Worm (Caenorhabditis elegans) whole organism, mixed stage, embryonic: Measurements from ENCODE around the gene eak-4.
A peak's percentile ranks its signal among the peaks of the same experiment; 100 is the strongest.

ENCODE experiments used
- M03D4.4 ChIP-seq: sonication (generic microtip); optimal IDR thresholded peaks from 2 replicates; lab custom pipeline; 2017; ENCODE audit warnings: mild to moderate bottlenecking, missing genetic modification characterization, missing compliant biosample characterization
- blmp-1 ChIP-seq: fragments of 150-350 bp; optimal IDR thresholded peaks from 2 replicates; lab custom pipeline; 2014; ENCODE audit warnings: missing biosample characterization, missing genetic modification characterization
- ceh-43 ChIP-seq: fragments of 200-800 bp; sonication (Bioruptor generic); optimal IDR thresholded peaks from 2 replicates; lab custom pipeline; 2018; ENCODE audit warnings: mild to moderate bottlenecking, missing genetic modification characterization, moderate library complexity, missing compliant biosample characterization
- ceh-83 ChIP-seq: fragments of 200-800 bp; sonication (Bioruptor generic); optimal IDR thresholded peaks from 2 replicates; lab custom pipeline; 2018; ENCODE audit warnings: mild to moderate bottlenecking, missing genetic modification characterization, missing compliant biosample characterization
- ces-1 ChIP-seq: fragments of 150-350 bp; optimal IDR thresholded peaks from 2 replicates; lab custom pipeline; 2014; ENCODE audit warnings: missing biosample characterization, missing genetic modification reagents, missing genetic modification characterization
- cnd-1 ChIP-seq: fragments of 200-800 bp; sonication (Bioruptor generic); optimal IDR thresholded peaks from 2 replicates; lab custom pipeline; 2018; ENCODE audit warnings: mild to moderate bottlenecking, missing genetic modification characterization, missing compliant biosample characterization
- elt-1 ChIP-seq: sonication (generic microtip); optimal IDR thresholded peaks from 2 replicates; lab custom pipeline; 2017; ENCODE audit warnings: missing genetic modification characterization, mild to moderate bottlenecking, missing compliant biosample characterization, antibody characterized with exemption, moderate library complexity, borderline replicate concordance; ENCODE audit not compliant: insufficient read depth
- elt-3 ChIP-seq: fragments of 150-350 bp; optimal IDR thresholded peaks from 2 replicates; lab custom pipeline; 2014; ENCODE audit warnings: missing biosample characterization, missing genetic modification characterization
- flh-1 ChIP-seq: fragments of 200-800 bp; sonication (Bioruptor generic); optimal IDR thresholded peaks from 2 replicates; lab custom pipeline; 2018; ENCODE audit warnings: mild to moderate bottlenecking, missing genetic modification characterization, moderate library complexity, missing compliant biosample characterization
- ham-2 ChIP-seq: fragments of 200-800 bp; sonication (Bioruptor generic); optimal IDR thresholded peaks from 2 replicates; lab custom pipeline; 2018; ENCODE audit warnings: mild to moderate bottlenecking, missing genetic modification characterization, missing compliant biosample characterization
- hlh-1 ChIP-seq: fragments of 150-350 bp; optimal IDR thresholded peaks from 2 replicates; lab custom pipeline; 2014; ENCODE audit warnings: missing biosample characterization, missing genetic modification reagents, missing genetic modification characterization
- lin-13 ChIP-seq: fragments of 150-350 bp; optimal IDR thresholded peaks from 2 replicates; lab custom pipeline; 2014; ENCODE audit warnings: missing biosample characterization, missing genetic modification characterization
- lin-32 ChIP-seq: fragments of 200-800 bp; sonication (Bioruptor generic); optimal IDR thresholded peaks from 2 replicates; lab custom pipeline; 2018; ENCODE audit warnings: mild to moderate bottlenecking, missing genetic modification characterization, missing compliant biosample characterization
- lsy-2 ChIP-seq: fragments of 150-350 bp; optimal IDR thresholded peaks from 2 replicates; lab custom pipeline; 2014; ENCODE audit warnings: missing biosample characterization, missing genetic modification characterization
- mab-5 ChIP-seq: fragments of 150-350 bp; optimal IDR thresholded peaks from 2 replicates; lab custom pipeline; 2014; ENCODE audit warnings: missing biosample characterization, missing genetic modification characterization
- mls-2 ChIP-seq: sonication (generic microtip); optimal IDR thresholded peaks from 2 replicates; lab custom pipeline; 2016; ENCODE audit warnings: mild to moderate bottlenecking, missing genetic modification characterization, moderate library complexity, missing compliant biosample characterization
- nhr-12 ChIP-seq: fragments of 150-350 bp; optimal IDR thresholded peaks from 2 replicates; lab custom pipeline; 2014; ENCODE audit warnings: missing biosample characterization, missing genetic modification characterization
- nhr-2 ChIP-seq: fragments of 150-350 bp; optimal IDR thresholded peaks from 2 replicates; lab custom pipeline; 2014; ENCODE audit warnings: missing biosample characterization, missing genetic modification characterization
- nhr-237 ChIP-seq: fragments of 150-350 bp; optimal IDR thresholded peaks from 2 replicates; lab custom pipeline; 2014; ENCODE audit warnings: missing biosample characterization, missing genetic modification characterization
- nhr-28 ChIP-seq: fragments of 150-350 bp; optimal IDR thresholded peaks from 2 replicates; lab custom pipeline; 2014; ENCODE audit warnings: missing biosample characterization, missing genetic modification characterization
- pha-4 ChIP-seq: fragments of 150-350 bp; optimal IDR thresholded peaks from 2 replicates; lab custom pipeline; 2018; ENCODE audit warnings: missing biosample characterization, missing genetic modification reagents, missing genetic modification characterization
- sem-2 ChIP-seq: fragments of 200-800 bp; sonication (Bioruptor generic); optimal IDR thresholded peaks from 2 replicates; lab custom pipeline; 2018; ENCODE audit warnings: mild to moderate bottlenecking, missing genetic modification characterization, missing compliant biosample characterization
- sptf-1 ChIP-seq: sonication (generic microtip); optimal IDR thresholded peaks from 2 replicates; lab custom pipeline; 2017; ENCODE audit warnings: mild to moderate bottlenecking, missing genetic modification characterization, moderate library complexity, missing compliant biosample characterization
- tbx-8 ChIP-seq: fragments of 200-800 bp; sonication (Bioruptor generic); optimal IDR thresholded peaks from 2 replicates; lab custom pipeline; 2018; ENCODE audit warnings: mild to moderate bottlenecking, missing genetic modification characterization, moderate library complexity, missing compliant biosample characterization
- unc-39 ChIP-seq: fragments of 150-350 bp; optimal IDR thresholded peaks from 2 replicates; lab custom pipeline; 2014; ENCODE audit warnings: missing biosample characterization, missing genetic modification characterization
- unc-62 ChIP-seq: fragments of 150-350 bp; optimal IDR thresholded peaks from 2 replicates; lab custom pipeline; 2014; ENCODE audit warnings: missing biosample characterization, missing genetic modification reagents, missing genetic modification characterization
- zip-8 ChIP-seq: fragments of 150-350 bp; optimal IDR thresholded peaks from 2 replicates; lab custom pipeline; 2014; ENCODE audit warnings: missing biosample characterization, missing genetic modification characterization
- ztf-11 ChIP-seq: fragments of 150-350 bp; optimal IDR thresholded peaks from 2 replicates; lab custom pipeline; 2014; ENCODE audit warnings: missing biosample characterization, missing genetic modification characterization

eak-4 gene

DNA sequence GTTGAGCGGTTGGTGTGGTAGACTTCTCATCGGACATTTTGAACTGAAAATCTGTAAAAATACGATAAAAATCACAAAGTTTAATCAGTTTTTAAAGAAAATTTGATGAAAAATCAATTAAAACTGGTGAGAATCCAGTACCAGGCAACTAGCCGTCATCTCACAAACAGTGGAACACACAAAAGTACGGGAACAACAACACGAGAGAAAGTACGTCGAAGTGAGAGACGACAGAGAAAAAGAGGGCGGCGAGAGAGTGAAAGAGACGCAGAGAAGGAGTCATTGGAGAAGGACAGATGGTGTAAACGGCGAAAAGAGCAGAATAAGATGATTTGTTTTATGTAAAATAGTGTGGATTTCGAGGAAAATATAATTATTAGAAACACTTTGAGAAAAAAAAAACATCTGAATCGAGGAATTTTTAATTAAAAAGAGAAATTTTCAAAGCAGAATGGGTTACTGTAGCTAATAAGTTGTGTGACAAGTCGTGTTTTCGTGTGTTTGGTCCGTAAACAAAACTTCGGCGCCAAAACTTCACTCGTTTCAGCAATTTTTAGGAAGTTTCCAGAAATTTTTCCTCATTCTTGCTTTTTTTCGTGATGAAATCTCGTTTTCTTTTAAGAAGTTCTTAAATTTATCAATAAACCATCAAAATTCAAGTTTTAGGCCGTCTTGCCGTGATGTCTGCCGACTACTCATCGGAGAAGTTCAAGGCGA, 42.0 kb upstream of the eak-4 start, which contains the start of the genes hsb-1 and let-99:
TSS of gene hsb-1 (minus strand) at position 51 of the 717 bp plus-strand sequence.
TSS of gene let-99 (plus strand) at position 667 of the 717 bp plus-strand sequence.
- peak; percentile 26 for TF ChIP-seq ham-2
- peak; percentile 69 for TF ChIP-seq lin-32 (GFP tag; lab: Kevin White, UChicago)
- peak; percentile 31 for TF ChIP-seq hlh-1
- TF ChIP-seq ztf-11 (tag; lab: Kevin White, UChicago): no peak
- TF ChIP-seq lin-13: no peak
- no peak for TF ChIP-seq nhr-12 (tag; lab: Kevin White, UChicago)
- TF ChIP-seq cnd-1 (tag; lab: Kevin White, UChicago): peak; percentile 68
- peak; percentile 27 for TF ChIP-seq sptf-1 (tag; lab: Kevin White, UChicago)
- peak; percentile 8 for TF ChIP-seq pha-4
- TF ChIP-seq ceh-43 (GFP tag; lab: Kevin White, UChicago): no peak

DNA sequence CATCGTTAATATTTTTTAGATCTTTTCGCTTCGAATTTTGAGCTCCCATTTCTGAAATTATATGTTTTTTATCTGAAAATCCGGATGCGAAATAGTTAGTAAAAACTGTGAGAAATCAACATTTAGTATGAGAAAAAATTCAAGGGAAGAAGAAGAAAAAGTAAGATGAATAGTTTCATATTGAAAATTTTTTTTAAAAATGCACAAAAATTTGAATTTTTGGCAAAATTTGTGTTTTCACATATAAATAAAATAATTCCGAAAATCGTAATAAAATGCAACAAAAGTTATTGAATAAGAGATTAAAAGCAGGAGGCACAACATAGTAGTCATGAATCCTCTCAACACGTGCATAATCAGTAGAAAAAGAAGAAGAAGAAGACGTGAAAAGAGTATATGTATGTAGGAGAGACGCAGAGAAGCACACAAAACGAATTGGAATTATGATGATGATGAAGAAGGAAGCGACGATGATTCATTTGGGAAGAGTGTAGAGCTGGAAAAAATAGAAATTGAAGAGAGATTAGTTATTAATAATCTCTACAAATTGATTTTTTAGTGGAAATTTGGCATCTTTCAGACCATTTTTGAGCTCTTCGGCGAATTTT, 40.7 kb upstream of the eak-4 start, which contains the start of gene eak-7:
TSS of gene eak-7 (minus strand) at position 51 of the 608 bp plus-strand sequence.
- TF ChIP-seq sptf-1 (tag; lab: Kevin White, UChicago): no peak
- peak; percentile 61 for TF ChIP-seq ces-1 (GFP tag; lab: Kevin White, UChicago)

DNA sequence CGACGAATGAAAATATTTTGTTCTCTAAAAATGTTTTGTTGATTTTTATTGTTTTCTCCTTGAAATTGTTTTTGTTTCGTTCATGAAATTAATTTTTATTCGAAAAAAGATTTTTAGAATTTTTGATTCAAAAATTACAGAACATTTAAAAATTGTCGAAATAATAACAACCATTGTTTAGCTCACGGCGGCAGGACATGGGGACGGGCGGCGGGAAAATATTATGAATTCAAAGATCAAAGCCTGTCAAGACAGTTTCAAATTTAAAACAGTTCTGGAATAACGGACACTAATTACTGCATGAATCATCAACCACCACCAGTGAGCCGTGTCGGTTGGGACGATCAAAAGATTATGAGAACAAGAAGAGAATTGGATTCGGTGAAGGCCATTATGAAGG, 35.3 kb upstream of the eak-4 start, which contains the start of gene snb-7:
TSS of gene snb-7 (plus strand) at position 301 of the 400 bp plus-strand sequence.
- TF ChIP-seq blmp-1: no peak
- TF ChIP-seq cnd-1 (tag; lab: Kevin White, UChicago): no peak
- TF ChIP-seq nhr-2 (tag; lab: Kevin White, UChicago): no peak
- no peak for TF ChIP-seq elt-3 (tag; lab: Kevin White, UChicago)
- TF ChIP-seq unc-62: no peak
- TF ChIP-seq nhr-12 (tag; lab: Kevin White, UChicago): no peak
- no peak for TF ChIP-seq nhr-237 (tag; lab: Kevin White, UChicago)
- no peak for TF ChIP-seq unc-39
- no peak for TF ChIP-seq nhr-28
- no peak for TF ChIP-seq ham-2
- no peak for TF ChIP-seq flh-1
- no peak for TF ChIP-seq mab-5 (tag; lab: Kevin White, UChicago)
- TF ChIP-seq lin-13: no peak
- no peak for TF ChIP-seq mls-2
- TF ChIP-seq ceh-43 (GFP tag; lab: Kevin White, UChicago): no peak

DNA sequence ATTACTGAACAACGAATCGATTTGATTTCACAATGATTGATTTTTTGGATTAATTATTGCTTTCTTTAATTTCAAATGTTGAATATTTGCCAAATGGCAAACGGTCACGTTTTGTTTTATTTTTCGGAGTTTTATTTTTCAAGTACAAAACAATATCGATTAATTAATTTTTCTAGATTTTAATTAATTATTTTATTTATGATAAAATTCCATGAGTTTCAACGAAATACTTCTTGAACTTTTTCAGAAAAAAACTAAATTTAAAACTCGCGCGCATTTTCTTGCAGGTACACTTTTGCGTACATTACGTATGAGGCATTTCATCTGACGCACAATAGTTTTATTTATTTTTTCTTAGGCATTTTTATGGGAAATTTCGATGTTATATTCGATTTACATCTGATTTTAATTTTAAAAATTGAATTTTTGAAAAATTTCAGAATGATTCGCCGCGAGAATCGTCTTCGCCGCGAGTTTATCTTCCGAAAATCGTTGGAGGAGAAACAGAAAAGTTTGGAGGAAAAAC, 33.7 kb upstream of the eak-4 start, which contains the start of the genes ZK795.2 and ZK795.3:
TSS of gene ZK795.2 (minus strand) at position 51 of the 526 bp plus-strand sequence.
TSS of gene ZK795.3 (plus strand) at position 441 of the 526 bp plus-strand sequence.
- TF ChIP-seq lsy-2 (tag; lab: Kevin White, UChicago) (peak; percentile 64), pha-4 (peak; percentile 15), M03D4.4 (tag; lab: Kevin White, UChicago) (no peak), ces-1 (GFP tag; lab: Kevin White, UChicago) (peak; percentile 53), hlh-1 (peak; percentile 0), nhr-237 (tag; lab: Kevin White, UChicago) (peak; percentile 45), sem-2 (GFP tag; lab: Kevin White, UChicago) (no peak), elt-1 (tag; lab: Kevin White, UChicago) (no peak), cnd-1 (tag; lab: Kevin White, UChicago) (no peak), mls-2 (no peak), ceh-83 (GFP tag; lab: Kevin White, UChicago) (no peak), blmp-1 (no peak)

ce11 chrIV:12551944-12552343, 26.6 kb upstream of the eak-4 start:
- TF ChIP-seq nhr-2 (tag; lab: Kevin White, UChicago) (peak; percentile 92), unc-39 (no peak), lin-32 (GFP tag; lab: Kevin White, UChicago) (peak; percentile 91)

- peak; percentile 49 for TF ChIP-seq cnd-1 (tag; lab: Kevin White, UChicago)
- no peak for TF ChIP-seq flh-1
- no peak for TF ChIP-seq tbx-8 (GFP tag; lab: Kevin White, UChicago)
- TF ChIP-seq unc-62: peak; percentile 46
- TF ChIP-seq lin-32 (GFP tag; lab: Kevin White, UChicago): peak; percentile 43
- peak; percentile 87 for TF ChIP-seq nhr-2 (tag; lab: Kevin White, UChicago)
- peak; percentile 97 for TF ChIP-seq zip-8
These were observed 23.7 kb upstream of the eak-4 start for ce11 chrIV:12549014-12549413.
